Fruit fly (Drosophila melanogaster) whole organism, embryonic: ENCODE measurements around the gene gNacalpha.

ENCODE experiments used
- Bdp1 ChIP-seq: fragments of 200-800 bp; sonication (Bioruptor generic); optimal IDR thresholded peaks from 3 replicates; lab custom pipeline; 2016; ENCODE audit warnings: missing biosample characterization, missing genetic modification characterization
- BtbVII ChIP-seq: fragments of 200-800 bp; sonication (Bioruptor generic); optimal IDR thresholded peaks from 3 replicates; lab custom pipeline; 2017; ENCODE audit warnings: missing biosample characterization, mild to moderate bottlenecking, missing genetic modification characterization
- Bteb2 ChIP-seq: fragments of 200-800 bp; sonication (Bioruptor generic); optimal IDR thresholded peaks from 2 replicates; lab custom pipeline; 2016; ENCODE audit warnings: missing biosample characterization, missing genetic modification characterization
- CG10431 ChIP-seq: fragments of 200-800 bp; sonication (Bioruptor generic); optimal IDR thresholded peaks from 3 replicates; lab custom pipeline; 2018; ENCODE audit warnings: missing biosample characterization, mild to moderate bottlenecking, missing genetic modification characterization
- CG11695 ChIP-seq: fragments of 200-800 bp; sonication (Bioruptor generic); IDR thresholded peaks from 3 replicates; pipeline ENCODE4 v1.3.6; 2022; ENCODE audit warnings: missing biosample characterization, missing genetic modification characterization
- CG12744 ChIP-seq: fragments of 200-800 bp; sonication (Bioruptor generic); optimal IDR thresholded peaks from 2 replicates; lab custom pipeline; 2016; ENCODE audit warnings: missing biosample characterization, missing genetic modification characterization
- CG12769 ChIP-seq: fragments of 200-800 bp; sonication (Bioruptor generic); optimal IDR thresholded peaks from 2 replicates; lab custom pipeline; 2019; ENCODE audit warnings: missing biosample characterization, mild to moderate bottlenecking, missing genetic modification characterization, moderate library complexity
- CG17829 ChIP-seq: fragments of 200-800 bp; optimal IDR thresholded peaks from 2 replicates; lab custom pipeline; 2019; ENCODE audit warnings: missing biosample characterization, mild to moderate bottlenecking, missing genetic modification characterization, moderate library complexity
- CG2120 ChIP-seq: fragments of 200-800 bp; sonication (Bioruptor generic); optimal IDR thresholded peaks from 3 replicates; lab custom pipeline; 2016; ENCODE audit warnings: missing biosample characterization, missing genetic modification characterization
- CG2199 ChIP-seq: fragments of 200-800 bp; sonication (Bioruptor generic); IDR thresholded peaks from 3 replicates; pipeline ENCODE4 v1.3.6; 2022; ENCODE audit warnings: missing biosample characterization, missing genetic modification characterization
- CG2712 ChIP-seq: fragments of 200-800 bp; optimal IDR thresholded peaks from 3 replicates; lab custom pipeline; 2019; ENCODE audit warnings: missing biosample characterization, mild to moderate bottlenecking, missing genetic modification characterization, moderate library complexity
- CG3065 ChIP-seq: fragments of 200-800 bp; sonication (Bioruptor generic); optimal IDR thresholded peaks from 2 replicates; lab custom pipeline; 2016; ENCODE audit warnings: missing biosample characterization, missing genetic modification characterization
- CG3281 ChIP-seq: fragments of 200-800 bp; sonication (Bioruptor generic); optimal IDR thresholded peaks from 3 replicates; lab custom pipeline; 2017; ENCODE audit warnings: missing biosample characterization, mild to moderate bottlenecking, missing genetic modification characterization
- CG33213 ChIP-seq: fragments of 200-800 bp; sonication (Bioruptor generic); optimal IDR thresholded peaks from 3 replicates; lab custom pipeline; 2016; ENCODE audit warnings: missing biosample characterization, missing genetic modification characterization
- CG6765 ChIP-seq: fragments of 200-800 bp; sonication (Bioruptor generic); optimal IDR thresholded peaks from 3 replicates; lab custom pipeline; 2017; ENCODE audit warnings: missing biosample characterization, mild to moderate bottlenecking, missing genetic modification characterization
- CG7839 ChIP-seq: fragments of 200-800 bp; sonication (Bioruptor generic); optimal IDR thresholded peaks from 3 replicates; lab custom pipeline; 2018; ENCODE audit warnings: missing biosample characterization, mild to moderate bottlenecking, missing genetic modification characterization, moderate library complexity
- CG8478 ChIP-seq: fragments of >200 bp; optimal IDR thresholded peaks from 2 replicates; lab custom pipeline; 2018
- CG8765 ChIP-seq: fragments of 200-800 bp; sonication (Bioruptor generic); IDR thresholded peaks from 2 replicates; pipeline ENCODE4 v1.3.6; 2022; ENCODE audit warnings: missing biosample characterization, missing genetic modification characterization
- CG9817 ChIP-seq: fragments of 200-800 bp; sonication (Bioruptor generic); optimal IDR thresholded peaks from 2 replicates; lab custom pipeline; 2018; ENCODE audit warnings: missing biosample characterization, mild to moderate bottlenecking, missing genetic modification characterization, moderate library complexity
- CHES-1-like ChIP-seq: fragments of 200-800 bp; sonication (Bioruptor generic); optimal IDR thresholded peaks from 2 replicates; lab custom pipeline; 2016; ENCODE audit warnings: missing biosample characterization, missing genetic modification characterization
- Hand ChIP-seq: fragments of 200-800 bp; sonication (Bioruptor generic); optimal IDR thresholded peaks from 2 replicates; lab custom pipeline; 2017; ENCODE audit warnings: mild to moderate bottlenecking, missing biosample characterization, missing genetic modification reagents, missing genetic modification characterization
- Side ChIP-seq: fragments of 200-800 bp; sonication (Bioruptor generic); optimal IDR thresholded peaks from 2 replicates; lab custom pipeline; 2016; ENCODE audit warnings: missing biosample characterization, missing genetic modification characterization
- Six4 ChIP-seq: fragments of 200-800 bp; sonication (Bioruptor generic); optimal IDR thresholded peaks from 2 replicates; lab custom pipeline; 2016; ENCODE audit warnings: missing biosample characterization, missing genetic modification characterization
- Usf ChIP-seq: fragments of 200-800 bp; sonication (Bioruptor generic); optimal IDR thresholded peaks from 2 replicates; lab custom pipeline; 2017; ENCODE audit warnings: missing genotype, missing biosample characterization, missing genetic modification characterization
- YL-1 ChIP-seq: fragments of 200-800 bp; sonication (Bioruptor generic); optimal IDR thresholded peaks from 3 replicates; lab custom pipeline; 2017; ENCODE audit warnings: missing biosample characterization, mild to moderate bottlenecking, missing genetic modification characterization
- ap ChIP-seq: fragments of 200-800 bp; sonication (Bioruptor generic); IDR thresholded peaks from 2 replicates; pipeline ENCODE4 v1.3.6; 2022; ENCODE audit warnings: missing biosample characterization, missing genetic modification characterization
- btn ChIP-seq: fragments of 200-800 bp; sonication (Bioruptor generic); optimal IDR thresholded peaks from 2 replicates; lab custom pipeline; 2016; ENCODE audit warnings: missing biosample characterization, missing genetic modification characterization
- chif ChIP-seq, 2 experiments: fragments of 200-800 bp; sonication (Bioruptor generic); optimal IDR thresholded peaks; 3 replicates each; lab custom pipeline; 2016; ENCODE audit warnings: missing biosample characterization in 2 of 2, missing genetic modification characterization in 2 of 2
- crp ChIP-seq, 2 experiments: fragments of 200-800 bp; sonication (Bioruptor generic); optimal IDR thresholded peaks; 2 replicates in 1 of 2; 3 replicates in 1 of 2; lab custom pipeline; 2017; ENCODE audit warnings: missing biosample characterization in 2 of 2, missing genetic modification characterization in 2 of 2, mild to moderate bottlenecking in 1 of 2, moderate library complexity in 1 of 2
- dati ChIP-seq: fragments of 200-800 bp; sonication (Bioruptor generic); IDR thresholded peaks from 2 replicates; pipeline ENCODE4 v1.3.6; 2022; ENCODE audit warnings: missing biosample characterization, missing genetic modification characterization
- dimm ChIP-seq: fragments of 200-800 bp; sonication (Bioruptor generic); IDR thresholded peaks from 2 replicates; pipeline ENCODE4 v1.3.6; 2022; ENCODE audit warnings: missing biosample characterization, missing genetic modification characterization
- dysf ChIP-seq: fragments of 200-800 bp; sonication (Bioruptor generic); IDR thresholded peaks from 3 replicates; pipeline ENCODE4 v1.3.6; 2022; ENCODE audit warnings: missing biosample characterization, missing genetic modification characterization
- exex ChIP-seq: fragments of 200-800 bp; sonication (Bioruptor generic); optimal IDR thresholded peaks from 4 replicates; lab custom pipeline; 2018; ENCODE audit warnings: missing biosample characterization, mild to moderate bottlenecking, missing genetic modification characterization, moderate library complexity
- eyg ChIP-seq: fragments of 200-800 bp; sonication (Bioruptor generic); optimal IDR thresholded peaks from 3 replicates; lab custom pipeline; 2016; ENCODE audit warnings: missing biosample characterization, missing genetic modification characterization
- fd64A ChIP-seq: fragments of 200-800 bp; sonication (Bioruptor generic); optimal IDR thresholded peaks from 3 replicates; lab custom pipeline; 2018; ENCODE audit warnings: missing biosample characterization, mild to moderate bottlenecking, missing genetic modification characterization
- fru ChIP-seq: fragments of >200 bp; optimal IDR thresholded peaks from 2 replicates; lab custom pipeline; 2017
- gcm ChIP-seq: fragments of 200-800 bp; sonication (Bioruptor generic); optimal IDR thresholded peaks from 2 replicates; lab custom pipeline; 2019; ENCODE audit warnings: missing biosample characterization, mild to moderate bottlenecking, missing genetic modification characterization, moderate library complexity
- insv ChIP-seq, 2 experiments: fragments of 200-800 bp; sonication (Bioruptor generic); optimal IDR thresholded peaks; 3 replicates each; lab custom pipeline; 2016 to 2018; ENCODE audit warnings: missing biosample characterization in 2 of 2, missing genetic modification characterization in 2 of 2
- jing ChIP-seq: fragments of 200-800 bp; sonication (Bioruptor generic); optimal IDR thresholded peaks from 2 replicates; lab custom pipeline; 2018; ENCODE audit warnings: missing biosample characterization, mild to moderate bottlenecking, missing genetic modification characterization
- kah ChIP-seq: fragments of 200-800 bp; sonication (Bioruptor generic); optimal IDR thresholded peaks from 2 replicates; lab custom pipeline; 2018; ENCODE audit warnings: missing biosample characterization, mild to moderate bottlenecking, missing genetic modification characterization
- psq ChIP-seq: fragments of 200-800 bp; sonication (Bioruptor generic); optimal IDR thresholded peaks from 2 replicates; lab custom pipeline; 2017; ENCODE audit warnings: missing biosample characterization, missing genetic modification characterization
- pzg ChIP-seq: fragments of 200-800 bp; sonication (Bioruptor generic); optimal IDR thresholded peaks from 3 replicates; lab custom pipeline; 2018; ENCODE audit warnings: missing biosample characterization, mild to moderate bottlenecking, missing genetic modification characterization, moderate library complexity
- row ChIP-seq: fragments of 200-800 bp; sonication (Bioruptor generic); IDR thresholded peaks from 3 replicates; pipeline ENCODE4 v1.3.6; 2022; ENCODE audit warnings: missing biosample characterization, missing genetic modification characterization
- slou ChIP-seq: fragments of 200-800 bp; sonication (Bioruptor generic); optimal IDR thresholded peaks from 3 replicates; lab custom pipeline; 2016; ENCODE audit warnings: missing biosample characterization, missing genetic modification characterization
- sqz ChIP-seq: fragments of 200-800 bp; sonication (Bioruptor generic); optimal IDR thresholded peaks from 3 replicates; lab custom pipeline; 2018; ENCODE audit warnings: missing biosample characterization, mild to moderate bottlenecking, missing genetic modification characterization
- tgo ChIP-seq: fragments of 200-800 bp; sonication (Bioruptor generic); IDR thresholded peaks from 3 replicates; pipeline ENCODE4 v1.3.6; 2022; ENCODE audit warnings: missing biosample characterization, missing genetic modification characterization
- trem ChIP-seq: fragments of 200-800 bp; optimal IDR thresholded peaks from 3 replicates; lab custom pipeline; 2019; ENCODE audit warnings: missing biosample characterization, mild to moderate bottlenecking, missing genetic modification characterization, moderate library complexity
- tup ChIP-seq: fragments of 200-800 bp; sonication (Bioruptor generic); optimal IDR thresholded peaks from 2 replicates; lab custom pipeline; 2016; ENCODE audit warnings: missing biosample characterization, mild to moderate bottlenecking, missing genetic modification characterization, moderate library complexity
- twi ChIP-seq: fragments of 200-800 bp; optimal IDR thresholded peaks from 2 replicates; lab custom pipeline; 2019; ENCODE audit warnings: missing biosample characterization, mild to moderate bottlenecking, missing genetic modification characterization, moderate library complexity
- usp ChIP-seq: fragments of >200 bp; optimal IDR thresholded peaks from 2 replicates; lab custom pipeline; 2017; ENCODE audit warnings: missing biosample characterization, missing genetic modification characterization
- wek ChIP-seq: fragments of 200-800 bp; sonication (Bioruptor generic); optimal IDR thresholded peaks from 3 replicates; lab custom pipeline; 2018; ENCODE audit warnings: missing biosample characterization, mild to moderate bottlenecking, missing genetic modification characterization, moderate library complexity
- zen2 ChIP-seq: fragments of 200-800 bp; sonication (Bioruptor generic); IDR thresholded peaks from 3 replicates; pipeline ENCODE4 v1.3.6; 2022; ENCODE audit warnings: missing biosample characterization, missing genetic modification characterization; ENCODE audit not compliant: partially characterized antibody

gNacalpha gene

dm6 chr2L:1075753-1076152 is 38.7 kb downstream of the gNacalpha start (continued):
- TF ChIP-seq dysf (GFP tag; lab: Robert Waterston, UW), result peak; percentile 92
- TF ChIP-seq btn (GFP tag; lab: Kevin White, UChicago), result peak; percentile 93
- TF ChIP-seq trem (tag; lab: Kevin White, UChicago), result peak; percentile 88
- TF ChIP-seq tup (GFP tag; lab: Kevin White, UChicago), result peak; percentile 85
- no peak for TF ChIP-seq zen2
- TF ChIP-seq chif (GFP tag; optimal IDR thresholded peaks at IDR 0.05; lab: Kevin White, UChicago), result peak; percentile 96 to 98
- no peak for TF ChIP-seq fru (lab: Kevin White, UChicago)
- TF ChIP-seq CG2712 (tag; lab: Kevin White, UChicago), result peak; percentile 93
- peak; percentile 90 for TF ChIP-seq CHES-1-like (GFP tag; lab: Kevin White, UChicago)
- TF ChIP-seq CG12744, result peak; percentile 74
- TF ChIP-seq CG2199, result peak; percentile 96
- TF ChIP-seq Side (GFP tag; lab: Kevin White, UChicago), result peak; percentile 85
- peak; percentile 65 for TF ChIP-seq BtbVII (GFP tag; lab: Kevin White, UChicago)
- peak; percentile 88 for TF ChIP-seq CG11695 (GFP tag; lab: Robert Waterston, UW)
- TF ChIP-seq wek (GFP tag; lab: Kevin White, UChicago), result peak; percentile 66
- TF ChIP-seq insv (GFP tag; optimal IDR thresholded peaks at IDR 0.05; lab: Kevin White, UChicago), result no peak
- TF ChIP-seq CG9817 (tag; lab: Kevin White, UChicago), result peak; percentile 78
- peak; percentile 92 for TF ChIP-seq CG7839 (tag; lab: Kevin White, UChicago)
- peak; percentile 90 for TF ChIP-seq dimm (GFP tag; lab: Robert Waterston, UW)
- peak; percentile 92 for TF ChIP-seq CG17829
- peak; percentile 90; the same call in 1 of the 2 replicates for TF ChIP-seq CG8765 (GFP tag; lab: Robert Waterston, UW)
- peak; percentile 85 for TF ChIP-seq gcm (GFP tag; lab: Kevin White, UChicago)
- TF ChIP-seq CG2120, result peak; percentile 70
- peak; percentile 88 for TF ChIP-seq Bdp1
- TF ChIP-seq kah (GFP tag; lab: Kevin White, UChicago), result peak; percentile 68
- peak; percentile 80 for TF ChIP-seq fd64A (GFP tag; lab: Kevin White, UChicago)
- TF ChIP-seq CG8478 (lab: Kevin White, UChicago), result no peak
- peak; percentile 72 for TF ChIP-seq Bteb2 (GFP tag; lab: Kevin White, UChicago)
- TF ChIP-seq pzg, result no peak
- TF ChIP-seq Usf, result peak; percentile 81
- peak in 1 of 2 experiments; percentile 61 for TF ChIP-seq crp (GFP tag; optimal IDR thresholded peaks at IDR 0.05; lab: Kevin White, UChicago)
- peak; percentile 51 for TF ChIP-seq CG3281 (GFP tag; lab: Kevin White, UChicago)
- peak; percentile 71 for TF ChIP-seq slou (GFP tag; lab: Kevin White, UChicago)
- TF ChIP-seq exex (tag; lab: Kevin White, UChicago), result no peak
- TF ChIP-seq jing, result peak; percentile 92
- peak; percentile 96 for TF ChIP-seq row
- TF ChIP-seq eyg, result peak; percentile 84
- peak; percentile 54 for TF ChIP-seq sqz (GFP tag; lab: Kevin White, UChicago)
- peak; percentile 88 for TF ChIP-seq ap (GFP tag; lab: Robert Waterston, UW)
- no peak for TF ChIP-seq usp (GFP tag; lab: Kevin White, UChicago)
- TF ChIP-seq CG12769 (tag; lab: Kevin White, UChicago), result peak; percentile 94
- peak; percentile 3 for TF ChIP-seq YL-1
- peak; percentile 94 for TF ChIP-seq Six4
- peak; percentile 92 for TF ChIP-seq CG33213 (GFP tag; lab: Kevin White, UChicago)
- peak; percentile 84 for TF ChIP-seq twi (tag; lab: Kevin White, UChicago)
- peak; percentile 92 for TF ChIP-seq tgo
- peak; percentile 88 for TF ChIP-seq CG3065 (GFP tag; lab: Kevin White, UChicago)
- peak; percentile 84 for TF ChIP-seq psq
- no peak for TF ChIP-seq CG6765 (GFP tag; lab: Kevin White, UChicago)
- TF ChIP-seq CG10431 (GFP tag; lab: Kevin White, UChicago), result peak; percentile 46
- peak; percentile 21 for TF ChIP-seq Hand (GFP tag; lab: Kevin White, UChicago)
- peak; percentile 87 for TF ChIP-seq dati
